Fruit fly (Drosophila melanogaster) whole organism, embryonic: ENCODE measurements around the gene Pfas.

Experiments used
- Aef1 ChIP-seq: fragments of 200-800 bp; sonication (Bioruptor generic); IDR thresholded peaks from 3 replicates; pipeline ENCODE4 v1.3.6; 2022; ENCODE audit warnings: missing biosample characterization, missing genetic modification characterization
- Antp ChIP-seq: fragments of 200-800 bp; sonication (Bioruptor generic); optimal IDR thresholded peaks from 3 replicates; lab custom pipeline; 2016; ENCODE audit warnings: missing biosample characterization, missing genetic modification characterization
- Atf6 ChIP-seq: fragments of 200-800 bp; sonication (Bioruptor generic); IDR thresholded peaks from 2 replicates; pipeline ENCODE4 v1.3.6; 2022; ENCODE audit warnings: missing biosample characterization, missing genetic modification characterization
- CG1024 ChIP-seq: fragments of 200-800 bp; sonication (Bioruptor generic); IDR thresholded peaks from 2 replicates; pipeline ENCODE4 v1.3.6; 2022; ENCODE audit warnings: missing biosample characterization, missing genetic modification characterization
- CG12236 ChIP-seq: fragments of 200-800 bp; sonication (Bioruptor generic); optimal IDR thresholded peaks from 2 replicates; lab custom pipeline; 2016; ENCODE audit warnings: missing biosample characterization, missing genetic modification characterization
- CG1233 ChIP-seq: fragments of 200-800 bp; sonication (Bioruptor generic); optimal IDR thresholded peaks from 4 replicates; lab custom pipeline; 2018; ENCODE audit warnings: missing biosample characterization, mild to moderate bottlenecking, missing genetic modification characterization
- CG14667 ChIP-seq: fragments of 200-800 bp; sonication (Bioruptor generic); IDR thresholded peaks from 2 replicates; pipeline ENCODE4 v1.3.6; 2022; ENCODE audit warnings: missing biosample characterization, missing genetic modification characterization
- CG15601 ChIP-seq: fragments of 200-800 bp; sonication (Bioruptor generic); optimal IDR thresholded peaks from 3 replicates; lab custom pipeline; 2019; ENCODE audit warnings: missing biosample characterization, mild to moderate bottlenecking, missing genetic modification characterization, moderate library complexity
- CG1603 ChIP-seq: fragments of 200-800 bp; sonication (Bioruptor generic); optimal IDR thresholded peaks from 2 replicates; lab custom pipeline; 2019; ENCODE audit warnings: missing biosample characterization, mild to moderate bottlenecking, missing genetic modification characterization, moderate library complexity
- CG2120 ChIP-seq: fragments of 200-800 bp; sonication (Bioruptor generic); optimal IDR thresholded peaks from 3 replicates; lab custom pipeline; 2016; ENCODE audit warnings: missing biosample characterization, missing genetic modification characterization
- CG2199 ChIP-seq: fragments of 200-800 bp; sonication (Bioruptor generic); IDR thresholded peaks from 3 replicates; pipeline ENCODE4 v1.3.6; 2022; ENCODE audit warnings: missing biosample characterization, missing genetic modification characterization
- CG30020 ChIP-seq: fragments of 200-800 bp; optimal IDR thresholded peaks from 2 replicates; lab custom pipeline; 2019; ENCODE audit warnings: missing biosample characterization, mild to moderate bottlenecking, missing genetic modification characterization, moderate library complexity
- CG3065 ChIP-seq: fragments of 200-800 bp; sonication (Bioruptor generic); optimal IDR thresholded peaks from 2 replicates; lab custom pipeline; 2016; ENCODE audit warnings: missing biosample characterization, missing genetic modification characterization
- CG31441 ChIP-seq: fragments of 200-800 bp; sonication (Bioruptor generic); IDR thresholded peaks from 2 replicates; pipeline ENCODE4 v1.3.6; 2022; ENCODE audit warnings: missing biosample characterization, missing genetic modification characterization
- CG6654 ChIP-seq: fragments of 200-800 bp; sonication (Bioruptor generic); optimal IDR thresholded peaks from 2 replicates; lab custom pipeline; 2017; ENCODE audit warnings: missing biosample characterization, mild to moderate bottlenecking, missing genetic modification characterization
- CG8089 ChIP-seq: fragments of 200-800 bp; sonication (Bioruptor generic); optimal IDR thresholded peaks from 3 replicates; lab custom pipeline; 2016; ENCODE audit warnings: missing biosample characterization, missing genetic modification characterization
- CG8944 ChIP-seq: fragments of 200-800 bp; sonication (Bioruptor generic); optimal IDR thresholded peaks from 3 replicates; lab custom pipeline; 2016; ENCODE audit warnings: missing biosample characterization, missing genetic modification characterization
- CG9727 ChIP-seq: fragments of 200-800 bp; sonication (Bioruptor generic); optimal IDR thresholded peaks from 3 replicates; lab custom pipeline; 2017; ENCODE audit warnings: missing biosample characterization, mild to moderate bottlenecking, missing genetic modification characterization
- ERR ChIP-seq: fragments of 200-800 bp; sonication (Bioruptor generic); optimal IDR thresholded peaks from 2 replicates; lab custom pipeline; 2016; ENCODE audit warnings: missing biosample characterization, missing genetic modification characterization
- Elba2 ChIP-seq: fragments of 200-800 bp; sonication (Bioruptor generic); optimal IDR thresholded peaks from 3 replicates; lab custom pipeline; 2016; ENCODE audit warnings: missing biosample characterization, missing genetic modification characterization
- Gug ChIP-seq: fragments of 200-800 bp; sonication (Bioruptor generic); IDR thresholded peaks from 4 replicates; pipeline ENCODE4 v1.3.6; 2022; ENCODE audit warnings: missing biosample characterization, missing genetic modification characterization
- H15 ChIP-seq: fragments of 200-800 bp; sonication (Bioruptor generic); IDR thresholded peaks from 3 replicates; pipeline ENCODE4 v1.3.6; 2022; ENCODE audit warnings: missing biosample characterization, missing genetic modification characterization
- Hand ChIP-seq: fragments of 200-800 bp; sonication (Bioruptor generic); optimal IDR thresholded peaks from 2 replicates; lab custom pipeline; 2017; ENCODE audit warnings: mild to moderate bottlenecking, missing biosample characterization, missing genetic modification reagents, missing genetic modification characterization
- Lhr ChIP-seq: fragments of 200-800 bp; sonication (Bioruptor generic); optimal IDR thresholded peaks from 3 replicates; lab custom pipeline; 2017; ENCODE audit warnings: mild to moderate bottlenecking, missing biosample characterization, missing genetic modification reagents, missing genetic modification characterization
- MESR4 ChIP-seq: fragments of 200-800 bp; sonication (Bioruptor generic); optimal IDR thresholded peaks from 2 replicates; lab custom pipeline; 2018; ENCODE audit warnings: missing biosample characterization, mild to moderate bottlenecking, missing genetic modification characterization, moderate library complexity
- Max ChIP-seq: fragments of 200-800 bp; sonication (Bioruptor generic); optimal IDR thresholded peaks from 2 replicates; lab custom pipeline; 2016; ENCODE audit warnings: missing biosample characterization, mild to moderate bottlenecking, missing genetic modification characterization
- NC2β ChIP-seq: fragments of 200-800 bp; sonication (Bioruptor generic); optimal IDR thresholded peaks from 2 replicates; lab custom pipeline; 2016; ENCODE audit warnings: missing biosample characterization, missing genetic modification characterization
- PHDP ChIP-seq: fragments of 200-800 bp; sonication (Bioruptor generic); optimal IDR thresholded peaks from 3 replicates; lab custom pipeline; 2018; ENCODE audit warnings: missing biosample characterization, mild to moderate bottlenecking, missing genetic modification characterization, moderate library complexity
- Ravus ChIP-seq: fragments of 200-800 bp; sonication (Bioruptor generic); IDR thresholded peaks from 2 replicates; pipeline ENCODE4 v1.3.6; 2022; ENCODE audit warnings: missing biosample characterization, missing genetic modification characterization
- Sin3A ChIP-seq: fragments of >200 bp; optimal IDR thresholded peaks from 2 replicates; lab custom pipeline; 2018
- Sox100B ChIP-seq: fragments of 200-800 bp; sonication (Bioruptor generic); optimal IDR thresholded peaks from 3 replicates; lab custom pipeline; 2018; ENCODE audit warnings: missing biosample characterization, mild to moderate bottlenecking, missing genetic modification characterization
- Spps ChIP-seq: fragments of 200-800 bp; sonication (Bioruptor generic); optimal IDR thresholded peaks from 2 replicates; lab custom pipeline; 2018; ENCODE audit warnings: missing biosample characterization, mild to moderate bottlenecking, missing genetic modification characterization
- bcd ChIP-seq: fragments of 200-800 bp; sonication (Bioruptor generic); optimal IDR thresholded peaks from 2 replicates; lab custom pipeline; 2017; ENCODE audit warnings: missing biosample characterization, mild to moderate bottlenecking, missing genetic modification characterization
- bigmax ChIP-seq: fragments of 200-800 bp; sonication (Bioruptor generic); optimal IDR thresholded peaks from 2 replicates; lab custom pipeline; 2018; ENCODE audit warnings: missing biosample characterization, mild to moderate bottlenecking, missing genetic modification characterization
- cas ChIP-seq: fragments of 200-800 bp; sonication (Bioruptor generic); IDR thresholded peaks from 2 replicates; pipeline ENCODE4 v1.3.6; 2022; ENCODE audit warnings: missing biosample characterization, missing genetic modification characterization
- ci ChIP-seq: fragments of 200-800 bp; sonication (Bioruptor generic); IDR thresholded peaks from 3 replicates; pipeline ENCODE4 v1.3.6; 2022; ENCODE audit warnings: missing biosample characterization, missing genetic modification characterization
- crp ChIP-seq, 2 experiments: fragments of 200-800 bp; sonication (Bioruptor generic); optimal IDR thresholded peaks; 2 replicates in 1 of 2; 3 replicates in 1 of 2; lab custom pipeline; 2017; ENCODE audit warnings: missing biosample characterization in 2 of 2, missing genetic modification characterization in 2 of 2, mild to moderate bottlenecking in 1 of 2, moderate library complexity in 1 of 2
- dpn ChIP-seq, 2 experiments: fragments of 200-800 bp; sonication (Bioruptor generic); optimal IDR thresholded peaks; 3 replicates each; lab custom pipeline; 2016; ENCODE audit warnings: missing biosample characterization in 2 of 2, missing genetic modification characterization in 2 of 2
- fd96Cb ChIP-seq: fragments of 200-800 bp; sonication (Bioruptor generic); optimal IDR thresholded peaks from 2 replicates; lab custom pipeline; 2018; ENCODE audit warnings: missing biosample characterization, mild to moderate bottlenecking, missing genetic modification characterization, moderate library complexity
- gsb-n ChIP-seq: fragments of 200-800 bp; sonication (Bioruptor generic); optimal IDR thresholded peaks from 3 replicates; lab custom pipeline; 2018; ENCODE audit warnings: missing biosample characterization, mild to moderate bottlenecking, missing genetic modification characterization
- jigr1 ChIP-seq: fragments of 200-800 bp; sonication (Bioruptor generic); IDR thresholded peaks from 3 replicates; pipeline ENCODE4 v1.3.6; 2022; ENCODE audit warnings: missing biosample characterization, missing genetic modification characterization
- lbe ChIP-seq: fragments of 200-800 bp; sonication (Bioruptor generic); optimal IDR thresholded peaks from 2 replicates; lab custom pipeline; 2016; ENCODE audit warnings: missing biosample characterization, mild to moderate bottlenecking, missing genetic modification characterization
- maf-S ChIP-seq: fragments of 200-800 bp; sonication (Bioruptor generic); optimal IDR thresholded peaks from 2 replicates; lab custom pipeline; 2016; ENCODE audit warnings: missing biosample characterization, missing genetic modification characterization
- nau ChIP-seq: fragments of 200-800 bp; sonication (Bioruptor generic); optimal IDR thresholded peaks from 3 replicates; lab custom pipeline; 2017; ENCODE audit warnings: missing biosample characterization, mild to moderate bottlenecking, missing genetic modification characterization, missing genetic modification reagents
- pum ChIP-seq: fragments of 200-800 bp; sonication (Bioruptor generic); optimal IDR thresholded peaks from 2 replicates; lab custom pipeline; 2016; ENCODE audit warnings: missing biosample characterization, missing genetic modification characterization
- pzg ChIP-seq: fragments of 200-800 bp; sonication (Bioruptor generic); optimal IDR thresholded peaks from 3 replicates; lab custom pipeline; 2018; ENCODE audit warnings: missing biosample characterization, mild to moderate bottlenecking, missing genetic modification characterization, moderate library complexity
- sisA ChIP-seq: fragments of 200-800 bp; sonication (Bioruptor generic); IDR thresholded peaks from 2 replicates; pipeline ENCODE4 v1.3.6; 2022; ENCODE audit warnings: missing biosample characterization, missing genetic modification characterization
- slou ChIP-seq: fragments of 200-800 bp; sonication (Bioruptor generic); optimal IDR thresholded peaks from 3 replicates; lab custom pipeline; 2016; ENCODE audit warnings: missing biosample characterization, missing genetic modification characterization
- tna ChIP-seq: fragments of 200-800 bp; sonication (Bioruptor generic); IDR thresholded peaks from 2 replicates; pipeline ENCODE4 v1.3.6; 2022; ENCODE audit warnings: missing biosample characterization, missing genetic modification characterization; ENCODE audit not compliant: partially characterized antibody
- wdn ChIP-seq: fragments of 200-800 bp; sonication (Bioruptor generic); IDR thresholded peaks from 2 replicates; pipeline ENCODE4 v1.3.6; 2022; ENCODE audit warnings: missing biosample characterization, missing genetic modification characterization
- yki ChIP-seq: fragments of >200 bp; optimal IDR thresholded peaks from 3 replicates; lab custom pipeline; 2018

The Pfas gene

dm6 chr2L:6062382-6063082 lies 16.7 kb upstream of the Pfas start, which contains the start of the genes ND-51 and CG13994 (continued):
- TF ChIP-seq Spps (tag; lab: Kevin White, UChicago) (peak; percentile 57), CG2199 (0 out of 3 replicates have a peak, but pooled peaks have one; percentile 76), bcd (GFP tag; lab: Kevin White, UChicago) (peak; percentile 86), dpn (GFP tag; optimal IDR thresholded peaks at IDR 0.05; lab: Kevin White, UChicago) (peak; percentile 84 to 87), jigr1 (GFP tag; lab: Robert Waterston, UW) (peak; percentile 34; the same call in 1 of the 3 replicates), Gug (GFP tag; lab: Robert Waterston, UW) (peak; percentile 82; the same call in 3 of the 4 replicates), Aef1 (GFP tag; lab: Robert Waterston, UW) (peak; percentile 75), CG15601 (tag; lab: Kevin White, UChicago) (peak; percentile 83), Max (GFP tag; lab: Kevin White, UChicago) (peak; percentile 74), cas (GFP tag; lab: Robert Waterston, UW) (peak; percentile 80), yki (lab: Kevin White, UChicago) (no peak), CG30020 (peak; percentile 97), tna (GFP tag; lab: Robert Waterston, UW) (no peak), Sox100B (GFP tag; lab: Kevin White, UChicago) (no peak), crp (GFP tag; optimal IDR thresholded peaks at IDR 0.05; lab: Kevin White, UChicago) (peak; percentile 40 to 86), sisA (GFP tag; lab: Robert Waterston, UW) (peak; percentile 86), maf-S (GFP tag; lab: Kevin White, UChicago) (peak; percentile 83), Elba2 (GFP tag; lab: Kevin White, UChicago) (peak; percentile 94), Atf6 (GFP tag; lab: Robert Waterston, UW) (peak; percentile 76), H15 (peak; percentile 84; the same call in 2 of the 3 replicates), CG6654 (GFP tag; lab: Kevin White, UChicago) (peak; percentile 3), slou (GFP tag; lab: Kevin White, UChicago) (peak; percentile 84), ERR (GFP tag; lab: Kevin White, UChicago) (peak; percentile 83), Antp (GFP tag; lab: Kevin White, UChicago) (peak; percentile 89), CG1233 (GFP tag; lab: Kevin White, UChicago) (peak; percentile 51), NC2β (GFP tag; lab: Kevin White, UChicago) (peak; percentile 65), pzg (GFP tag; lab: Kevin White, UChicago) (peak; percentile 81), CG8944 (GFP tag; lab: Kevin White, UChicago) (peak; percentile 70), CG9727 (GFP tag; lab: Kevin White, UChicago) (peak; percentile 83), nau (GFP tag; lab: Kevin White, UChicago) (no peak), CG2120 (peak; percentile 90), CG14667 (peak; percentile 64), CG1024 (GFP tag; lab: Robert Waterston, UW) (peak; percentile 82), PHDP (tag; lab: Kevin White, UChicago) (peak; percentile 73), Sin3A (lab: Kevin White, UChicago) (peak; percentile 87), Lhr (GFP tag; lab: Kevin White, UChicago) (peak; percentile 57), Hand (GFP tag; lab: Kevin White, UChicago) (no peak), CG1603 (tag; lab: Kevin White, UChicago) (peak; percentile 85), CG3065 (peak; percentile 43), CG8089 (GFP tag; lab: Kevin White, UChicago) (peak; percentile 73), gsb-n (tag; lab: Kevin White, UChicago) (no peak), CG12236 (GFP tag; lab: Kevin White, UChicago) (peak; percentile 51), Ravus (GFP tag; lab: Robert Waterston, UW) (peak; percentile 33), CG31441 (no peak), wdn (GFP tag; lab: Robert Waterston, UW) (peak; percentile 74), pum (GFP tag; lab: Kevin White, UChicago) (peak; percentile 90), lbe (GFP tag; lab: Kevin White, UChicago) (no peak), ci (GFP tag; lab: Robert Waterston, UW) (peak; percentile 86), fd96Cb (tag; lab: Kevin White, UChicago) (peak; percentile 79), bigmax (no peak), MESR4 (GFP tag; lab: Kevin White, UChicago) (peak; percentile 48)
